Worm (Caenorhabditis elegans) whole organism, late embryonic: ENCODE measurements around the gene acdh-13.

ENCODE experiments used
- C38D4.7 ChIP-seq: fragments of 200-800 bp; sonication (Bioruptor generic); optimal IDR thresholded peaks from 2 replicates; lab custom pipeline; 2018; ENCODE audit warnings: mild to moderate bottlenecking, missing genetic modification characterization, moderate library complexity, missing compliant biosample characterization
- ahr-1 ChIP-seq: sonication (generic microtip); optimal IDR thresholded peaks from 2 replicates; lab custom pipeline; 2016; ENCODE audit warnings: missing genetic modification characterization, missing compliant biosample characterization
- dmd-4 ChIP-seq: sonication (generic microtip); optimal IDR thresholded peaks from 2 replicates; lab custom pipeline; 2016; ENCODE audit warnings: borderline replicate concordance, missing genetic modification characterization, missing compliant biosample characterization
- elt-2 ChIP-seq: sonication (generic microtip); optimal IDR thresholded peaks from 2 replicates; lab custom pipeline; 2016; ENCODE audit warnings: missing genetic modification reagents, missing genetic modification characterization, missing compliant biosample characterization
- hlh-30 ChIP-seq: sonication (generic microtip); optimal IDR thresholded peaks from 2 replicates; lab custom pipeline; 2017; ENCODE audit warnings: antibody characterized with exemption, missing genetic modification characterization, missing compliant biosample characterization; ENCODE audit not compliant: insufficient read depth
- ttx-3 ChIP-seq: sonication (generic microtip); optimal IDR thresholded peaks from 2 replicates; lab custom pipeline; 2016; ENCODE audit warnings: missing genetic modification reagents, missing genetic modification characterization, missing compliant biosample characterization

ce11 chrIV:8476880-8477279 lies 21.7 kb downstream of the acdh-13 start, which contains the start of gene spp-10:
- TF ChIP-seq hlh-30 (no peak), ttx-3 (tag; lab: Kevin White, UChicago) (no peak), ahr-1 (tag; lab: Kevin White, UChicago) (no peak), dmd-4 (tag; lab: Kevin White, UChicago) (no peak), elt-2 (tag; lab: Kevin White, UChicago) (no peak), C38D4.7 (GFP tag; lab: Kevin White, UChicago) (no peak)
